Fruit fly (Drosophila melanogaster) Kc167 (cell line): Measurements from ENCODE around the gene CG14212.

ENCODE experiments used
- Sin3A ChIP-seq: fragments of >200 bp; optimal IDR thresholded peaks from 2 replicates; lab custom pipeline; 2018; ENCODE audit warnings: missing external identifiers
- h ChIP-seq: fragments of >200 bp; optimal IDR thresholded peaks from 3 replicates; lab custom pipeline; 2018; ENCODE audit warnings: missing external identifiers
- insv ChIP-seq: fragments of >200 bp; optimal IDR thresholded peaks from 3 replicates; lab custom pipeline; 2018; ENCODE audit warnings: missing external identifiers
- psq ChIP-seq: fragments of >200 bp; optimal IDR thresholded peaks from 2 replicates; lab custom pipeline; 2017; ENCODE audit warnings: missing external identifiers
- ttk ChIP-seq: sonication (Bioruptor generic); optimal IDR thresholded peaks from 2 replicates; lab custom pipeline; 2017; ENCODE audit warnings: missing external identifiers

DNA sequence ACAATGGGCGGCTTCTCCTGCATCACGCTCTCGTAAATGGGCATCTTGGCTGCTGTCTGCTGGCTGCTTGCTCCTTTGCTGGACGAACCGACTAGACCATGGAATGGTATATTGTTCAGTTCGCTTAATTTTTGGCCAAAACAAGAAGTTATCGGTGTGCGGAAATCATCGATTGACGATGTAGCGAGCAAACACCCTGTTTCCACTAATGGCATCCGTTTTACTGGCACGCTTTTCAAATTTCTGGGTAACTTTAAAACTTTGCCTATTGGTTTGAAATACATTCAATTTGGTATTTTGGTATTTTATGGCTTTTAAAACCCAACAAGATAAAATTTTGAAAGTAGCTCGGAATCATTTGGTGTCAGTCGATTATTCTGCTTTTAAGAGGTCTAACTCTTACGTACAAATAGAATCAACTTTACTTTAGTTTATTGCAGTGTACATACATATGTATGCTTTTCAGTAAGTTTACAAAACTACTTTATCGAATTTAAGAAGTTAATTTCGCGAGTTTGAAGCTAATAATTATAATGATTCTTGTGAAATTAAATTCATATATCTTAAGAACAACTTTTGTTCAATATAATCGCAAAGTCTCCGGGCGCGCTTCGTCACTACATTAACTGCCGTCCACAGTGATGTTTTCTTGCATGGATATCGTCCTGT, 20.5 kb downstream of the CG14212 start, which contains the start of gene Arp10:
- TF ChIP-seq psq (no peak), Sin3A (lab: Kevin White, UChicago) (no peak), ttk (no peak), h (lab: Kevin White, UChicago) (no peak), insv (lab: Kevin White, UChicago) (no peak)
